Worm (Caenorhabditis elegans) whole organism, mixed stage, embryonic: ENCODE data around the gene nhx-3.
"Not testable (repeated sequence)": the region's sequence is repeated elsewhere in the genome, so short reads cannot be mapped to it uniquely, and the experiment has no call there.

Source experiments
- M03D4.4 ChIP-seq: sonication (generic microtip); optimal IDR thresholded peaks from 2 replicates; lab custom pipeline; 2017; ENCODE audit warnings: mild to moderate bottlenecking, missing genetic modification characterization, missing compliant biosample characterization
- bed-3 ChIP-seq: fragments of 200-800 bp; sonication (Bioruptor generic); optimal IDR thresholded peaks from 3 replicates; lab custom pipeline; 2018; ENCODE audit warnings: mild to moderate bottlenecking, missing genetic modification characterization, moderate library complexity, missing compliant biosample characterization
- blmp-1 ChIP-seq: fragments of 150-350 bp; optimal IDR thresholded peaks from 2 replicates; lab custom pipeline; 2014; ENCODE audit warnings: missing biosample characterization, missing genetic modification characterization
- ceh-39 ChIP-seq: fragments of 150-350 bp; optimal IDR thresholded peaks from 2 replicates; lab custom pipeline; 2014; ENCODE audit warnings: missing biosample characterization, missing genetic modification characterization
- ceh-43 ChIP-seq: fragments of 200-800 bp; sonication (Bioruptor generic); optimal IDR thresholded peaks from 2 replicates; lab custom pipeline; 2018; ENCODE audit warnings: mild to moderate bottlenecking, missing genetic modification characterization, moderate library complexity, missing compliant biosample characterization
- ceh-83 ChIP-seq: fragments of 200-800 bp; sonication (Bioruptor generic); optimal IDR thresholded peaks from 2 replicates; lab custom pipeline; 2018; ENCODE audit warnings: mild to moderate bottlenecking, missing genetic modification characterization, missing compliant biosample characterization
- ces-1 ChIP-seq: fragments of 150-350 bp; optimal IDR thresholded peaks from 2 replicates; lab custom pipeline; 2014; ENCODE audit warnings: missing biosample characterization, missing genetic modification reagents, missing genetic modification characterization
- cnd-1 ChIP-seq: fragments of 200-800 bp; sonication (Bioruptor generic); optimal IDR thresholded peaks from 2 replicates; lab custom pipeline; 2018; ENCODE audit warnings: mild to moderate bottlenecking, missing genetic modification characterization, missing compliant biosample characterization
- elt-1 ChIP-seq: sonication (generic microtip); optimal IDR thresholded peaks from 2 replicates; lab custom pipeline; 2017; ENCODE audit warnings: missing genetic modification characterization, mild to moderate bottlenecking, missing compliant biosample characterization, antibody characterized with exemption, moderate library complexity, borderline replicate concordance; ENCODE audit not compliant: insufficient read depth
- elt-3 ChIP-seq: fragments of 150-350 bp; optimal IDR thresholded peaks from 2 replicates; lab custom pipeline; 2014; ENCODE audit warnings: missing biosample characterization, missing genetic modification characterization
- flh-1 ChIP-seq: fragments of 200-800 bp; sonication (Bioruptor generic); optimal IDR thresholded peaks from 2 replicates; lab custom pipeline; 2018; ENCODE audit warnings: mild to moderate bottlenecking, missing genetic modification characterization, moderate library complexity, missing compliant biosample characterization
- ham-2 ChIP-seq: fragments of 200-800 bp; sonication (Bioruptor generic); optimal IDR thresholded peaks from 2 replicates; lab custom pipeline; 2018; ENCODE audit warnings: mild to moderate bottlenecking, missing genetic modification characterization, missing compliant biosample characterization
- hlh-1 ChIP-seq: fragments of 150-350 bp; optimal IDR thresholded peaks from 2 replicates; lab custom pipeline; 2014; ENCODE audit warnings: missing biosample characterization, missing genetic modification reagents, missing genetic modification characterization
- lin-13 ChIP-seq: fragments of 150-350 bp; optimal IDR thresholded peaks from 2 replicates; lab custom pipeline; 2014; ENCODE audit warnings: missing biosample characterization, missing genetic modification characterization
- lin-32 ChIP-seq: fragments of 200-800 bp; sonication (Bioruptor generic); optimal IDR thresholded peaks from 2 replicates; lab custom pipeline; 2018; ENCODE audit warnings: mild to moderate bottlenecking, missing genetic modification characterization, missing compliant biosample characterization
- lsy-2 ChIP-seq: fragments of 150-350 bp; optimal IDR thresholded peaks from 2 replicates; lab custom pipeline; 2014; ENCODE audit warnings: missing biosample characterization, missing genetic modification characterization
- mab-5 ChIP-seq: fragments of 150-350 bp; optimal IDR thresholded peaks from 2 replicates; lab custom pipeline; 2014; ENCODE audit warnings: missing biosample characterization, missing genetic modification characterization
- mep-1 ChIP-seq: fragments of 150-350 bp; optimal IDR thresholded peaks from 2 replicates; lab custom pipeline; 2017; ENCODE audit warnings: missing biosample characterization, missing genetic modification reagents, missing genetic modification characterization, inconsistent platforms
- mls-2 ChIP-seq: sonication (generic microtip); optimal IDR thresholded peaks from 2 replicates; lab custom pipeline; 2016; ENCODE audit warnings: mild to moderate bottlenecking, missing genetic modification characterization, moderate library complexity, missing compliant biosample characterization
- nhr-2 ChIP-seq: fragments of 150-350 bp; optimal IDR thresholded peaks from 2 replicates; lab custom pipeline; 2014; ENCODE audit warnings: missing biosample characterization, missing genetic modification characterization
- nhr-237 ChIP-seq: fragments of 150-350 bp; optimal IDR thresholded peaks from 2 replicates; lab custom pipeline; 2014; ENCODE audit warnings: missing biosample characterization, missing genetic modification characterization
- nhr-28 ChIP-seq: fragments of 150-350 bp; optimal IDR thresholded peaks from 2 replicates; lab custom pipeline; 2014; ENCODE audit warnings: missing biosample characterization, missing genetic modification characterization
- nhr-76 ChIP-seq: sonication (generic microtip); optimal IDR thresholded peaks from 2 replicates; lab custom pipeline; 2017; ENCODE audit warnings: missing biosample characterization, missing genetic modification characterization
- pha-4 ChIP-seq: fragments of 150-350 bp; optimal IDR thresholded peaks from 2 replicates; lab custom pipeline; 2018; ENCODE audit warnings: missing biosample characterization, missing genetic modification reagents, missing genetic modification characterization
- sem-2 ChIP-seq: fragments of 200-800 bp; sonication (Bioruptor generic); optimal IDR thresholded peaks from 2 replicates; lab custom pipeline; 2018; ENCODE audit warnings: mild to moderate bottlenecking, missing genetic modification characterization, missing compliant biosample characterization
- snpc-4 ChIP-seq: fragments of 150-350 bp; optimal IDR thresholded peaks from 2 replicates; lab custom pipeline; 2014; ENCODE audit warnings: missing biosample characterization, missing genetic modification characterization
- sptf-1 ChIP-seq: sonication (generic microtip); optimal IDR thresholded peaks from 2 replicates; lab custom pipeline; 2017; ENCODE audit warnings: mild to moderate bottlenecking, missing genetic modification characterization, moderate library complexity, missing compliant biosample characterization
- tbx-8 ChIP-seq: fragments of 200-800 bp; sonication (Bioruptor generic); optimal IDR thresholded peaks from 2 replicates; lab custom pipeline; 2018; ENCODE audit warnings: mild to moderate bottlenecking, missing genetic modification characterization, moderate library complexity, missing compliant biosample characterization
- unc-120 ChIP-seq: sonication (generic microtip); optimal IDR thresholded peaks from 2 replicates; lab custom pipeline; 2017; ENCODE audit warnings: missing genetic modification characterization, missing compliant biosample characterization; ENCODE audit not compliant: poor library complexity, severe bottlenecking
- unc-62 ChIP-seq: fragments of 150-350 bp; optimal IDR thresholded peaks from 2 replicates; lab custom pipeline; 2014; ENCODE audit warnings: missing biosample characterization, missing genetic modification reagents, missing genetic modification characterization
- zip-8 ChIP-seq: fragments of 150-350 bp; optimal IDR thresholded peaks from 2 replicates; lab custom pipeline; 2014; ENCODE audit warnings: missing biosample characterization, missing genetic modification characterization
- ztf-11 ChIP-seq: fragments of 150-350 bp; optimal IDR thresholded peaks from 2 replicates; lab custom pipeline; 2014; ENCODE audit warnings: missing biosample characterization, missing genetic modification characterization

The nhx-3 gene

ce11 chrV:7521304-7521703 lies 24.0 kb downstream of the nhx-3 start:
- no peak for TF ChIP-seq bed-3 (GFP tag; lab: Kevin White, UChicago)
- no peak for TF ChIP-seq tbx-8 (GFP tag; lab: Kevin White, UChicago)
- no peak for TF ChIP-seq ham-2 (GFP tag; lab: Kevin White, UChicago)
- TF ChIP-seq hlh-1 (tag; lab: Kevin White, UChicago): no peak
- TF ChIP-seq nhr-237 (tag; lab: Kevin White, UChicago): no peak
- TF ChIP-seq snpc-4: no peak
- no peak for TF ChIP-seq mls-2 (tag; lab: Kevin White, UChicago)
- no peak for TF ChIP-seq flh-1 (GFP tag; lab: Kevin White, UChicago)
- no peak for TF ChIP-seq nhr-28 (tag; lab: Kevin White, UChicago)
- no peak for TF ChIP-seq elt-1 (tag; lab: Kevin White, UChicago)
- no peak for TF ChIP-seq nhr-2 (tag; lab: Kevin White, UChicago)
- TF ChIP-seq unc-120: no peak
- no peak for TF ChIP-seq ceh-83
- TF ChIP-seq lsy-2 (tag; lab: Kevin White, UChicago): no peak
- TF ChIP-seq M03D4.4 (tag; lab: Kevin White, UChicago): no peak
- TF ChIP-seq ceh-43 (GFP tag; lab: Kevin White, UChicago): no peak
- no peak for TF ChIP-seq mep-1 (tag; lab: Kevin White, UChicago)

ce11 chrV:7520077-7520476 lies 25.2 kb downstream of the nhx-3 start, which contains the start of gene srb-19:
Gene srb-19, minus strand, starts transcription at chrV:7520177.
- TF ChIP-seq snpc-4: no peak
- peak; percentile 31 for TF ChIP-seq ces-1 (GFP tag; lab: Kevin White, UChicago)

ce11 chrV:7514939-7515338 lies 30.4 kb downstream of the nhx-3 start, which contains the start of gene srb-18:
Gene srb-18, plus strand, starts transcription at chrV:7515239.
- TF ChIP-seq elt-3 (no peak), ham-2 (GFP tag; lab: Kevin White, UChicago) (no peak), mab-5 (no peak), ztf-11 (tag; lab: Kevin White, UChicago) (no peak), pha-4 (tag; lab: Kevin White, UChicago) (no peak), mls-2 (tag; lab: Kevin White, UChicago) (no peak), blmp-1 (tag; lab: Kevin White, UChicago) (no peak), M03D4.4 (tag; lab: Kevin White, UChicago) (no peak), elt-1 (tag; lab: Kevin White, UChicago) (no peak), tbx-8 (GFP tag; lab: Kevin White, UChicago) (no peak)

- not testable (repeated sequence) for TF ChIP-seq bed-3 (GFP tag; lab: Kevin White, UChicago); nhr-76 (tag; lab: Kevin White, UChicago); elt-3
- TF ChIP-seq, all 35 proteins: peak for 0; not testable (repeated sequence) for 35
Observed at ce11 chrV:7511465-7511864, 33.9 kb downstream of the nhx-3 start, which contains the start of gene nhr-171. Gene nhr-171, plus strand, starts transcription at chrV:7511765.

ce11 chrV:7508566-7509044 lies 36.7 kb downstream of the nhx-3 start, which contains the start of the genes str-31 and nhr-172:
Gene str-31, minus strand, starts transcription at chrV:7508666.
Gene nhr-172, plus strand, starts transcription at chrV:7508994.
- TF ChIP-seq nhr-76 (tag; lab: Kevin White, UChicago) (no peak), ceh-43 (GFP tag; lab: Kevin White, UChicago) (no peak), cnd-1 (no peak), sptf-1 (tag; lab: Kevin White, UChicago) (no peak), snpc-4 (no peak), unc-62 (GFP tag; lab: Kevin White, UChicago) (peak; percentile 19)
- TF ChIP-seq, all 35 proteins: peak for 1

ce11 chrV:7506207-7506606 lies 39.1 kb downstream of the nhx-3 start:
- TF ChIP-seq zip-8 (tag; lab: Kevin White, UChicago): no peak
- TF ChIP-seq unc-62 (GFP tag; lab: Kevin White, UChicago): no peak
- TF ChIP-seq blmp-1 (tag; lab: Kevin White, UChicago): no peak
- no peak for TF ChIP-seq mls-2 (tag; lab: Kevin White, UChicago)
- no peak for TF ChIP-seq elt-1 (tag; lab: Kevin White, UChicago)
- no peak for TF ChIP-seq ceh-39 (tag; lab: Kevin White, UChicago)
- TF ChIP-seq pha-4 (tag; lab: Kevin White, UChicago): no peak
- TF ChIP-seq nhr-237 (tag; lab: Kevin White, UChicago): no peak
- no peak for TF ChIP-seq ham-2 (GFP tag; lab: Kevin White, UChicago)
- TF ChIP-seq mep-1 (tag; lab: Kevin White, UChicago): no peak
- TF ChIP-seq lsy-2 (tag; lab: Kevin White, UChicago): no peak
- TF ChIP-seq lin-13: no peak
- TF ChIP-seq bed-3 (GFP tag; lab: Kevin White, UChicago): no peak
- TF ChIP-seq sem-2 (GFP tag; lab: Kevin White, UChicago): no peak
- TF ChIP-seq lin-32 (GFP tag; lab: Kevin White, UChicago): no peak
